Fruit fly (Drosophila melanogaster) whole organism, embryonic: ENCODE measurements around the gene CG6195.

Experiments used
- CG10654 ChIP-seq: fragments of 200-800 bp; sonication (Bioruptor generic); optimal IDR thresholded peaks from 2 replicates; lab custom pipeline; 2016; ENCODE audit warnings: missing biosample characterization, missing genetic modification characterization
- CG11247 ChIP-seq: fragments of 200-800 bp; sonication (Bioruptor generic); IDR thresholded peaks from 2 replicates; pipeline ENCODE4 v1.3.6; 2022; ENCODE audit warnings: missing biosample characterization, missing genetic modification characterization
- CG11696 ChIP-seq: fragments of 200-800 bp; sonication (Bioruptor generic); IDR thresholded peaks from 2 replicates; pipeline ENCODE4 v1.3.6; 2022; ENCODE audit warnings: missing biosample characterization, missing genetic modification characterization
- CG12155 ChIP-seq: fragments of 200-800 bp; sonication (Bioruptor generic); optimal IDR thresholded peaks from 3 replicates; lab custom pipeline; 2016; ENCODE audit warnings: missing biosample characterization, missing genetic modification characterization
- CG1233 ChIP-seq: fragments of 200-800 bp; sonication (Bioruptor generic); optimal IDR thresholded peaks from 4 replicates; lab custom pipeline; 2018; ENCODE audit warnings: missing biosample characterization, mild to moderate bottlenecking, missing genetic modification characterization
- CG15601 ChIP-seq: fragments of 200-800 bp; sonication (Bioruptor generic); optimal IDR thresholded peaks from 3 replicates; lab custom pipeline; 2019; ENCODE audit warnings: missing biosample characterization, mild to moderate bottlenecking, missing genetic modification characterization, moderate library complexity
- CG2202 ChIP-seq: fragments of 200-800 bp; sonication (Bioruptor generic); optimal IDR thresholded peaks from 2 replicates; lab custom pipeline; 2018; ENCODE audit warnings: missing biosample characterization, mild to moderate bottlenecking, missing genetic modification characterization
- CG3281 ChIP-seq: fragments of 200-800 bp; sonication (Bioruptor generic); optimal IDR thresholded peaks from 3 replicates; lab custom pipeline; 2017; ENCODE audit warnings: missing biosample characterization, mild to moderate bottlenecking, missing genetic modification characterization
- CG4707 ChIP-seq: fragments of 200-800 bp; sonication (Bioruptor generic); optimal IDR thresholded peaks from 2 replicates; lab custom pipeline; 2018; ENCODE audit warnings: missing biosample characterization, mild to moderate bottlenecking, missing genetic modification characterization, moderate library complexity
- CG5180 ChIP-seq: fragments of 200-800 bp; sonication (Bioruptor generic); optimal IDR thresholded peaks from 3 replicates; lab custom pipeline; 2017; ENCODE audit warnings: missing biosample characterization, missing genetic modification characterization, mild to moderate bottlenecking, moderate library complexity, missing genetic modification reagents
- CG8089 ChIP-seq: fragments of 200-800 bp; sonication (Bioruptor generic); optimal IDR thresholded peaks from 3 replicates; lab custom pipeline; 2016; ENCODE audit warnings: missing biosample characterization, missing genetic modification characterization
- CG8388 ChIP-seq: fragments of 200-800 bp; sonication (Bioruptor generic); optimal IDR thresholded peaks from 2 replicates; lab custom pipeline; 2019; ENCODE audit warnings: missing biosample characterization, mild to moderate bottlenecking, missing genetic modification characterization, moderate library complexity
- CG8944 ChIP-seq: fragments of 200-800 bp; sonication (Bioruptor generic); optimal IDR thresholded peaks from 3 replicates; lab custom pipeline; 2016; ENCODE audit warnings: missing biosample characterization, missing genetic modification characterization
- CG9437 ChIP-seq: fragments of 200-800 bp; sonication (Bioruptor generic); optimal IDR thresholded peaks from 2 replicates; lab custom pipeline; 2018; ENCODE audit warnings: missing biosample characterization, mild to moderate bottlenecking, missing genetic modification characterization
- CG9797 ChIP-seq: fragments of 200-800 bp; sonication (Bioruptor generic); optimal IDR thresholded peaks from 3 replicates; lab custom pipeline; 2018; ENCODE audit warnings: missing biosample characterization, mild to moderate bottlenecking, missing genetic modification characterization
- CG9932 ChIP-seq: fragments of 200-800 bp; sonication (Bioruptor generic); IDR thresholded peaks from 2 replicates; pipeline ENCODE4 v1.3.6; 2022; ENCODE audit warnings: missing biosample characterization, missing genetic modification characterization
- Dp ChIP-seq: fragments of 200-800 bp; sonication (Bioruptor generic); optimal IDR thresholded peaks from 2 replicates; lab custom pipeline; 2018; ENCODE audit warnings: missing biosample characterization, mild to moderate bottlenecking, missing genetic modification characterization, moderate library complexity
- Gsc ChIP-seq: fragments of 200-800 bp; sonication (Bioruptor generic); IDR thresholded peaks from 2 replicates; pipeline ENCODE4 v1.3.6; 2022; ENCODE audit warnings: missing biosample characterization, missing genetic modification characterization
- HHEX ChIP-seq: fragments of 200-800 bp; sonication (Bioruptor generic); optimal IDR thresholded peaks from 3 replicates; lab custom pipeline; 2017; ENCODE audit warnings: missing biosample characterization, mild to moderate bottlenecking, missing genetic modification characterization, missing genetic modification reagents
- Hmr ChIP-seq: fragments of 200-800 bp; sonication (Bioruptor generic); optimal IDR thresholded peaks from 3 replicates; lab custom pipeline; 2017; ENCODE audit warnings: mild to moderate bottlenecking, missing biosample characterization, missing genetic modification reagents, missing genetic modification characterization
- Hr3 ChIP-seq: fragments of 200-800 bp; sonication (Bioruptor generic); optimal IDR thresholded peaks from 3 replicates; lab custom pipeline; 2016; ENCODE audit warnings: missing biosample characterization, missing genetic modification characterization
- Sox100B ChIP-seq: fragments of 200-800 bp; sonication (Bioruptor generic); optimal IDR thresholded peaks from 3 replicates; lab custom pipeline; 2018; ENCODE audit warnings: missing biosample characterization, mild to moderate bottlenecking, missing genetic modification characterization
- al ChIP-seq: fragments of 200-800 bp; sonication (Bioruptor generic); IDR thresholded peaks from 2 replicates; pipeline ENCODE4 v1.3.6; 2022; ENCODE audit warnings: missing biosample characterization, missing genetic modification characterization
- bbx ChIP-seq: fragments of 200-800 bp; sonication (Bioruptor generic); IDR thresholded peaks from 2 replicates; pipeline ENCODE4 v1.3.6; 2022; ENCODE audit warnings: missing biosample characterization, missing genetic modification characterization; ENCODE audit not compliant: partially characterized antibody
- cg ChIP-seq: fragments of 200-800 bp; sonication (Bioruptor generic); optimal IDR thresholded peaks from 3 replicates; lab custom pipeline; 2019; ENCODE audit warnings: missing biosample characterization, mild to moderate bottlenecking, missing genetic modification characterization, moderate library complexity
- crol ChIP-seq: fragments of 200-800 bp; sonication (Bioruptor generic); IDR thresholded peaks from 2 replicates; pipeline ENCODE4 v1.3.6; 2022; ENCODE audit warnings: missing biosample characterization, missing genetic modification characterization
- crp ChIP-seq, 2 experiments: fragments of 200-800 bp; sonication (Bioruptor generic); optimal IDR thresholded peaks; 2 replicates in 1 of 2; 3 replicates in 1 of 2; lab custom pipeline; 2017; ENCODE audit warnings: missing biosample characterization in 2 of 2, missing genetic modification characterization in 2 of 2, mild to moderate bottlenecking in 1 of 2, moderate library complexity in 1 of 2
- da ChIP-seq: fragments of 200-800 bp; sonication (Bioruptor generic); optimal IDR thresholded peaks from 2 replicates; lab custom pipeline; 2016; ENCODE audit warnings: missing biosample characterization, missing genetic modification characterization
- danr ChIP-seq: fragments of 200-800 bp; sonication (Bioruptor generic); IDR thresholded peaks from 2 replicates; pipeline ENCODE4 v1.3.6; 2022; ENCODE audit warnings: missing biosample characterization, missing genetic modification characterization
- dimm ChIP-seq: fragments of 200-800 bp; sonication (Bioruptor generic); IDR thresholded peaks from 2 replicates; pipeline ENCODE4 v1.3.6; 2022; ENCODE audit warnings: missing biosample characterization, missing genetic modification characterization
- dysf ChIP-seq: fragments of 200-800 bp; sonication (Bioruptor generic); IDR thresholded peaks from 3 replicates; pipeline ENCODE4 v1.3.6; 2022; ENCODE audit warnings: missing biosample characterization, missing genetic modification characterization
- esg ChIP-seq: fragments of 200-800 bp; sonication (Bioruptor generic); conservative IDR thresholded peaks from 2 replicates; pipeline ENCODE4 v1.3.6; 2022; ENCODE audit warnings: missing biosample characterization, missing genetic modification characterization
- gfzf ChIP-seq: fragments of 200-800 bp; sonication (Bioruptor generic); optimal IDR thresholded peaks from 2 replicates; lab custom pipeline; 2016; ENCODE audit warnings: missing biosample characterization, mild to moderate bottlenecking, missing genetic modification characterization, moderate library complexity
- hkb ChIP-seq, 2 experiments: fragments of 200-800 bp in 1 of 2; fragments of >200 bp in 1 of 2; sonication (Bioruptor generic) in 1 of 2; IDR thresholded peaks in 1 of 2; optimal IDR thresholded peaks in 1 of 2; 2 replicates each; pipeline versions ENCODE4 v1.3.6 to Lab custom; 2017 to 2022; ENCODE audit warnings: missing biosample characterization in 1 of 2, missing genetic modification characterization in 1 of 2
- kay ChIP-seq: fragments of 200-800 bp; sonication (Bioruptor generic); optimal IDR thresholded peaks from 2 replicates; lab custom pipeline; 2016; ENCODE audit warnings: missing biosample characterization, missing genetic modification characterization
- klu ChIP-seq: fragments of 200-800 bp; sonication (Bioruptor generic); IDR thresholded peaks from 2 replicates; pipeline ENCODE4 v1.3.6; 2022; ENCODE audit warnings: missing biosample characterization, missing genetic modification characterization
- knrl ChIP-seq: fragments of 200-800 bp; sonication (Bioruptor generic); IDR thresholded peaks from 3 replicates; pipeline ENCODE4 v1.3.6; 2022; ENCODE audit warnings: missing biosample characterization, missing genetic modification characterization; ENCODE audit not compliant: partially characterized antibody
- lbe ChIP-seq: fragments of 200-800 bp; sonication (Bioruptor generic); optimal IDR thresholded peaks from 2 replicates; lab custom pipeline; 2016; ENCODE audit warnings: missing biosample characterization, mild to moderate bottlenecking, missing genetic modification characterization
- lola ChIP-seq, 3 experiments: fragments of >200 bp in 2 of 3; fragments of 200-800 bp in 1 of 3; sonication (Bioruptor generic) in 1 of 3; optimal IDR thresholded peaks; 2 replicates each; lab custom pipeline; 2017 to 2019; ENCODE audit warnings: missing biosample characterization in 3 of 3, missing genetic modification characterization in 3 of 3, mild to moderate bottlenecking in 1 of 3, moderate library complexity in 1 of 3
- maf-S ChIP-seq: fragments of 200-800 bp; sonication (Bioruptor generic); optimal IDR thresholded peaks from 2 replicates; lab custom pipeline; 2016; ENCODE audit warnings: missing biosample characterization, missing genetic modification characterization
- pan ChIP-seq, 4 experiments: fragments of >200 bp in 3 of 4; fragments of 200-800 bp in 1 of 4; sonication (Bioruptor generic) in 1 of 4; optimal IDR thresholded peaks in 3 of 4; IDR thresholded peaks in 1 of 4; 2 replicates each; pipeline versions ENCODE4 v1.3.6 to Lab custom; 2017 to 2022; ENCODE audit warnings: missing biosample characterization in 2 of 4, missing genetic modification characterization in 2 of 4, mixed read lengths in 1 of 4
- repo ChIP-seq: fragments of 200-800 bp; sonication (Bioruptor generic); optimal IDR thresholded peaks from 2 replicates; lab custom pipeline; 2016; ENCODE audit warnings: missing biosample characterization, missing genetic modification characterization
- sens-2 ChIP-seq: fragments of 200-800 bp; sonication (Bioruptor generic); IDR thresholded peaks from 2 replicates; pipeline ENCODE4 v1.3.6; 2022; ENCODE audit warnings: missing biosample characterization, missing genetic modification characterization
- slou ChIP-seq: fragments of 200-800 bp; sonication (Bioruptor generic); optimal IDR thresholded peaks from 3 replicates; lab custom pipeline; 2016; ENCODE audit warnings: missing biosample characterization, missing genetic modification characterization
- slp2 ChIP-seq: fragments of 200-800 bp; sonication (Bioruptor generic); optimal IDR thresholded peaks from 2 replicates; lab custom pipeline; 2016; ENCODE audit warnings: missing biosample characterization, missing genetic modification characterization
- sr ChIP-seq: fragments of 200-800 bp; sonication (Bioruptor generic); IDR thresholded peaks from 3 replicates; pipeline ENCODE4 v1.3.6; 2022; ENCODE audit warnings: missing biosample characterization, missing genetic modification characterization
- stwl ChIP-seq: fragments of 200-800 bp; sonication (Bioruptor generic); optimal IDR thresholded peaks from 3 replicates; lab custom pipeline; 2018; ENCODE audit warnings: missing biosample characterization, mild to moderate bottlenecking, missing genetic modification characterization, moderate library complexity

Gene CG6195

dm6 chr3R:19644094-19644900, 3.9 kb downstream of the CG6195 start, which contains the start of gene Vha13 (continued):
- TF ChIP-seq crol (GFP tag; lab: Robert Waterston, UW) (peak; percentile 82), esg (GFP tag; lab: Robert Waterston, UW) (peak; percentile 34; the same call in 1 of the 2 replicates), sens-2 (GFP tag; lab: Robert Waterston, UW) (0 out of 2 replicates have a peak, but pooled peaks have one; percentile 7), klu (GFP tag; lab: Robert Waterston, UW) (peak; percentile 25; the same call in 1 of the 2 replicates), danr (GFP tag; lab: Robert Waterston, UW) (peak; percentile 52; the same call in 1 of the 2 replicates), CG3281 (GFP tag; lab: Kevin White, UChicago) (peak; percentile 33), pan (optimal IDR thresholded peaks at IDR 0.05; lab: Kevin White, UChicago) (no peak), pan (GFP tag; optimal IDR thresholded peaks at IDR 0.05 in 1 of 2, IDR thresholded peaks at IDR 0.05 in 1 of 2) (no peak), hkb (optimal IDR thresholded peaks at IDR 0.05; lab: Kevin White, UChicago) (no peak), hkb (GFP tag; IDR thresholded peaks at IDR 0.05; lab: Robert Waterston, UW) (no peak; the same call in 1 of the 2 replicates), CG9932 (GFP tag; lab: Robert Waterston, UW) (peak; percentile 91), CG8089 (peak; percentile 25), CG10654 (GFP tag; lab: Kevin White, UChicago) (no peak), da (GFP tag; lab: Kevin White, UChicago) (no peak), CG9437 (peak; percentile 29), crp (GFP tag; optimal IDR thresholded peaks at IDR 0.05; lab: Kevin White, UChicago) (peak in 1 of 2 experiments; percentile 56), CG11247 (peak; percentile 76), HHEX (GFP tag; lab: Kevin White, UChicago) (no peak), kay (no peak), CG5180 (no peak), slp2 (GFP tag; lab: Kevin White, UChicago) (no peak), Dp (GFP tag; lab: Kevin White, UChicago) (peak; percentile 9), lbe (no peak), CG2202 (tag; lab: Kevin White, UChicago) (no peak), CG15601 (tag; lab: Kevin White, UChicago) (peak; percentile 30), CG11696 (GFP tag; lab: Robert Waterston, UW) (no peak), Sox100B (GFP tag; lab: Kevin White, UChicago) (no peak), Hmr (GFP tag; lab: Kevin White, UChicago) (peak; percentile 47), al (GFP tag; lab: Robert Waterston, UW) (0 out of 2 replicates have a peak, but pooled peaks have one; percentile 23), maf-S (GFP tag; lab: Kevin White, UChicago) (peak; percentile 48), CG8388 (GFP tag; lab: Kevin White, UChicago) (no peak), Hr3 (peak; percentile 26), cg (GFP tag; lab: Kevin White, UChicago) (peak; percentile 69), stwl (tag; lab: Kevin White, UChicago) (peak; percentile 66), CG12155 (GFP tag; lab: Kevin White, UChicago) (peak; percentile 8), slou (GFP tag; lab: Kevin White, UChicago) (peak; percentile 0), knrl (peak; percentile 52), dysf (peak; percentile 63; the same call in 2 of the 3 replicates), bbx (GFP tag; lab: Robert Waterston, UW) (peak; percentile 79), lola (GFP tag; optimal IDR thresholded peaks at IDR 0.05; lab: Kevin White, UChicago) (peak in 1 of 3 experiments; percentile 32), CG1233 (GFP tag; lab: Kevin White, UChicago) (no peak), dimm (GFP tag; lab: Robert Waterston, UW) (no peak), sr (GFP tag; lab: Robert Waterston, UW) (no peak), Gsc (GFP tag; lab: Robert Waterston, UW) (no peak), gfzf (GFP tag; lab: Kevin White, UChicago) (peak; percentile 10), CG4707 (no peak), CG8944 (GFP tag; lab: Kevin White, UChicago) (peak; percentile 53), CG9797 (peak; percentile 16), repo (GFP tag; lab: Kevin White, UChicago) (peak; percentile 41)
